Worm (Caenorhabditis elegans) whole organism, late embryonic: ENCODE data around the gene atf-2.

Experiments used
- F13H6.1 ChIP-seq: sonication (generic microtip); optimal IDR thresholded peaks from 2 replicates; lab custom pipeline; 2016; ENCODE audit warnings: missing genetic modification characterization, missing compliant biosample characterization
- K02D7.2 ChIP-seq: sonication (generic microtip); optimal IDR thresholded peaks from 2 replicates; lab custom pipeline; 2017; ENCODE audit warnings: mild to moderate bottlenecking, missing genetic modification characterization, missing compliant biosample characterization
- T23F11.4 ChIP-seq: fragments of 200-800 bp; sonication (Bioruptor generic); optimal IDR thresholded peaks from 2 replicates; lab custom pipeline; 2018; ENCODE audit warnings: mild to moderate bottlenecking, missing genetic modification characterization, missing compliant biosample characterization
- ama-1 ChIP-seq: fragments of 150-350 bp; optimal IDR thresholded peaks from 2 replicates; lab custom pipeline; 2014
- ceh-14 ChIP-seq: sonication (generic microtip); optimal IDR thresholded peaks from 2 replicates; lab custom pipeline; 2016; ENCODE audit warnings: missing genotype, missing genetic modification characterization, missing compliant biosample characterization
- ceh-19 ChIP-seq: fragments of 200-800 bp; sonication (Bioruptor generic); optimal IDR thresholded peaks from 2 replicates; lab custom pipeline; 2018; ENCODE audit warnings: mild to moderate bottlenecking, missing genetic modification characterization, missing compliant biosample characterization
- ceh-2 ChIP-seq: sonication (generic microtip); optimal IDR thresholded peaks from 2 replicates; lab custom pipeline; 2016; ENCODE audit warnings: missing genotype, missing genetic modification characterization, missing compliant biosample characterization
- ceh-30 ChIP-seq: fragments of 150-350 bp; optimal IDR thresholded peaks from 2 replicates; lab custom pipeline; 2014; ENCODE audit warnings: missing biosample characterization, missing genetic modification characterization
- ceh-31 ChIP-seq: sonication (generic microtip); optimal IDR thresholded peaks from 2 replicates; lab custom pipeline; 2016; ENCODE audit warnings: missing genetic modification characterization, missing compliant biosample characterization
- ceh-45 ChIP-seq: fragments of 200-800 bp; sonication (Bioruptor generic); IDR thresholded peaks from 2 replicates; pipeline ENCODE4 v1.3.6; 2022; ENCODE audit warnings: missing genetic modification reagents, missing genetic modification characterization, missing compliant biosample characterization
- ceh-48 ChIP-seq: sonication (generic microtip); optimal IDR thresholded peaks from 2 replicates; lab custom pipeline; 2016; ENCODE audit warnings: missing genetic modification characterization, inconsistent platforms, missing compliant biosample characterization
- ceh-6 ChIP-seq: fragments of 200-800 bp; sonication (Bioruptor generic); optimal IDR thresholded peaks from 2 replicates; lab custom pipeline; 2018; ENCODE audit warnings: mild to moderate bottlenecking, missing genetic modification characterization, missing compliant biosample characterization
- ceh-9 ChIP-seq: sonication (generic microtip); optimal IDR thresholded peaks from 2 replicates; lab custom pipeline; 2016; ENCODE audit warnings: mild to moderate bottlenecking, missing genetic modification characterization, inconsistent platforms, missing compliant biosample characterization
- che-1 ChIP-seq: sonication (generic microtip); optimal IDR thresholded peaks from 2 replicates; lab custom pipeline; 2016; ENCODE audit warnings: mild to moderate bottlenecking, missing genetic modification characterization, missing compliant biosample characterization
- dmd-4 ChIP-seq: sonication (generic microtip); optimal IDR thresholded peaks from 2 replicates; lab custom pipeline; 2016; ENCODE audit warnings: borderline replicate concordance, missing genetic modification characterization, missing compliant biosample characterization
- elt-4 ChIP-seq: sonication (generic microtip); optimal IDR thresholded peaks from 2 replicates; lab custom pipeline; 2016; ENCODE audit warnings: missing genetic modification characterization, missing compliant biosample characterization
- ets-4 ChIP-seq: sonication (generic microtip); optimal IDR thresholded peaks from 2 replicates; lab custom pipeline; 2016; ENCODE audit warnings: missing genetic modification characterization, missing compliant biosample characterization
- fax-1 ChIP-seq: sonication (generic microtip); optimal IDR thresholded peaks from 2 replicates; lab custom pipeline; 2016; ENCODE audit warnings: missing genotype, missing genetic modification characterization, missing compliant biosample characterization
- fkh-10 ChIP-seq: fragments of 150-350 bp; optimal IDR thresholded peaks from 2 replicates; lab custom pipeline; 2014; ENCODE audit warnings: missing biosample characterization, missing genetic modification reagents, missing genetic modification characterization
- hlh-15 ChIP-seq: sonication (generic microtip); optimal IDR thresholded peaks from 2 replicates; lab custom pipeline; 2016; ENCODE audit warnings: missing genetic modification characterization, missing compliant biosample characterization
- hlh-6 ChIP-seq: sonication (generic microtip); optimal IDR thresholded peaks from 2 replicates; lab custom pipeline; 2016; ENCODE audit warnings: missing genotype, missing genetic modification characterization, missing compliant biosample characterization
- lin-11 ChIP-seq: fragments of 200-800 bp; sonication (Bioruptor generic); optimal IDR thresholded peaks from 2 replicates; lab custom pipeline; 2018; ENCODE audit warnings: mild to moderate bottlenecking, missing genetic modification characterization, missing compliant biosample characterization
- madf-2 ChIP-seq: sonication (generic microtip); optimal IDR thresholded peaks from 2 replicates; lab custom pipeline; 2017; ENCODE audit warnings: missing genetic modification characterization, missing compliant biosample characterization
- nhr-11 ChIP-seq: fragments of 150-350 bp; optimal IDR thresholded peaks from 2 replicates; lab custom pipeline; 2014; ENCODE audit warnings: missing biosample characterization, missing genetic modification characterization
- npax-4 ChIP-seq: sonication (generic microtip); optimal IDR thresholded peaks from 2 replicates; lab custom pipeline; 2016; ENCODE audit warnings: missing genetic modification characterization, missing compliant biosample characterization
- pag-3 ChIP-seq: sonication (generic microtip); optimal IDR thresholded peaks from 2 replicates; lab custom pipeline; 2016; ENCODE audit warnings: missing compliant biosample characterization, missing genetic modification characterization, borderline replicate concordance
- pha-2 ChIP-seq: sonication (generic microtip); optimal IDR thresholded peaks from 2 replicates; lab custom pipeline; 2017; ENCODE audit warnings: mild to moderate bottlenecking, missing genetic modification characterization, missing compliant biosample characterization
- pros-1 ChIP-seq: fragments of 150-350 bp; optimal IDR thresholded peaks from 2 replicates; lab custom pipeline; 2014; ENCODE audit warnings: missing biosample characterization, missing genetic modification reagents, missing genetic modification characterization
- ref-2 ChIP-seq: sonication (generic microtip); optimal IDR thresholded peaks from 2 replicates; lab custom pipeline; 2016; ENCODE audit warnings: missing genetic modification characterization, missing compliant biosample characterization
- sdc-2 ChIP-seq: sonication (generic microtip); optimal IDR thresholded peaks from 2 replicates; lab custom pipeline; 2016; ENCODE audit warnings: missing genotype, missing genetic modification characterization, missing compliant biosample characterization
- sox-2 ChIP-seq: fragments of 200-800 bp; sonication (Bioruptor generic); IDR thresholded peaks from 2 replicates; pipeline ENCODE4 v1.3.6; 2022; ENCODE audit warnings: missing genetic modification reagents, missing genetic modification characterization, missing compliant biosample characterization
- syd-9 ChIP-seq: sonication (generic microtip); optimal IDR thresholded peaks from 2 replicates; lab custom pipeline; 2016; ENCODE audit warnings: mild to moderate bottlenecking, missing genetic modification characterization, moderate library complexity, missing compliant biosample characterization
- tbx-2 ChIP-seq: sonication (generic microtip); optimal IDR thresholded peaks from 2 replicates; lab custom pipeline; 2016; ENCODE audit warnings: missing genetic modification characterization, missing compliant biosample characterization
- tbx-7 ChIP-seq: sonication (generic microtip); optimal IDR thresholded peaks from 2 replicates; lab custom pipeline; 2016; ENCODE audit warnings: missing genotype, missing genetic modification characterization, missing compliant biosample characterization
- ttx-3 ChIP-seq: sonication (generic microtip); optimal IDR thresholded peaks from 2 replicates; lab custom pipeline; 2016; ENCODE audit warnings: missing genetic modification reagents, missing genetic modification characterization, missing compliant biosample characterization
- unc-3 ChIP-seq, 2 experiments: fragments of 200-800 bp in 1 of 2; sonication (Bioruptor generic) in 1 of 2; sonication (generic microtip) in 1 of 2; conservative IDR thresholded peaks in 1 of 2; optimal IDR thresholded peaks in 1 of 2; 2 replicates each; pipeline versions ENCODE4 v1.3.6 to Lab custom; 2016 to 2022; ENCODE audit warnings: missing compliant biosample characterization in 2 of 2, missing genetic modification characterization in 2 of 2, missing genetic modification reagents in 1 of 2
- unc-55 ChIP-seq: sonication (generic microtip); optimal IDR thresholded peaks from 2 replicates; lab custom pipeline; 2017; ENCODE audit warnings: missing biosample characterization, missing genetic modification reagents, missing genetic modification characterization
- unc-86 ChIP-seq: sonication (generic microtip); optimal IDR thresholded peaks from 2 replicates; lab custom pipeline; 2016; ENCODE audit warnings: missing genetic modification characterization, missing compliant biosample characterization

atf-2 gene

DNA sequence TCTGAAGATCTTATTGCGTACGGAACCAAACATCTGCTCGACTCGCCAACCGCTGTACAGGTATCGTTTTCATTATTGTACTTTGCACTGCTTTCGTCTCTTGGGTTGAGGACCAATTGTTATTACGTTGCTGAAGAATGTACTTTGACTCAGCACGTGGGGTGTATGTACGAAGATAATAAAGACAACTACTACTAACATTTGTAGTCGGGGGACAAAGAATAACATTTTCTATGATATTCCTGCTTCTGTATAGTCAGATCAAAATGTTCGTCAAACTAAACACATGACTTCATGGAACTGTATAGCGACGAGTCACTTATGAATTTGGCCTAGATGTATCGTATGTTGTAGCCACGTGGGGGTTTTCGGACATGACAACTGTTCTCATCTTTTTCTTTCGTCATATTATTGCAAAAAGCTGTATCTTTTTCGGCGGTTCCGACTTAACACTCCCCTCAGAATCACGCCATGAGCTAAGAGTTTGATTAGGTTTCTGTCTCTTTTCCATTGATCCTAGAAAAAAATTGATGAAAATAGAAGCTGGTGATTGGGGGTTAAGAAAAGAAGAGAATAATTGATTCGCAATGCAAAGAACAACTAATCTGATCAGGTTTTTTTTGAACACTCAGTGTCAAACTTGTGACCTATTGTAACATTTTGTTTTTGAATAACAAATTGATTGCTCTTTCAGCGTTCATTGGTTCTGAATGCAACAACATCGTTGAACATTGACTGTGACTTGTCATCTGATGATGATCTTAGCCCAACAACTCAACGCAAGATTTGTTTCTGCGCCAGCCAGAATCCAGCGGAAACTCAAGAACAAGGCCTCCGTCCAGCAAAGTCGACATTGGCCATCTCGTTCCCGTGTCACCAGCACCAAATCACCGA is 7.0 kb upstream of the atf-2 start:
- TF ChIP-seq ets-4 (tag; lab: Kevin White, UChicago) (no peak), syd-9 (tag; lab: Kevin White, UChicago) (no peak), ama-1 (lab: Kevin White, UChicago) (no peak), K02D7.2 (tag; lab: Kevin White, UChicago) (no peak), sox-2 (GFP tag; lab: Robert Waterston, UW) (no peak), lin-11 (tag; lab: Kevin White, UChicago) (no peak), ceh-19 (GFP tag; lab: Kevin White, UChicago) (no peak), hlh-15 (tag; lab: Kevin White, UChicago) (no peak)

DNA sequence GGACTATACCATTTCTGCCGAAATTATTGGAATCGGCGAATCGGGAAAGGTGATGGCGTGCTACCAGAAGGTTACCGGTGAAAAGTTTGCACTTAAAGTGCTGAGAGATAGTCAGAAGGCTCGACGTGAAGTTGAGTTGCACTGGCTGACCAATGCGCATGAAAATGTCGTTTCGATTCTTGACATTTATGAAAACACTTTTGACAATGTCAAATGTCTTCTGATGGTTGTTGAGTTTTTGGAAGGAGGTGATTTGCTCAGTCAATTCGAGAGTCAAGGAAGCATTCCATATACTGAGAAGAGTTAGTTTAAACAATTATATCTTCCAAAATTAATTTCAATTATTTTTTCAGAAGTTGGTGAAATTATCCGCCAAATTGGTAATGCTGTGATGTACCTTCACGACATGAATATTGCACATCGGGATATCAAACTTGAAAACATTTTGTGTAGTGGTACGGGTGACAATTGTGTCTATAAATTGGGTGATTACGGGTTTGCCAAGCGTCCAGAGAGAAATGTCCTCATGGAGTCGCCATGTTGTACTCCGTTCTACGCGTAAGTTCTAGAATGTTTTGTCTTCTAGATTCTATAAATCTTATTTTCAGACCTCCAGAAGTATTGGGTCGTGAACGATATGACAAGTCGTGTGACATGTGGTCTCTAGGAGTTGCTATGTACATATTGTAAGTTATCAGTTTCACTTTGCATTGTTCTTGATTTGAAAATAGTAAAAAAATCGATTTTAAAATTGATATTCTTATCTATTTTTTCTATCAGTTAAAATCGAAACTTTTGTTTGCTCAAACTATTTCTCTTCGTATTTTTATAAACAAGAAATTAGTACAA is 6.1 kb upstream of the atf-2 start:
- TF ChIP-seq madf-2 (tag; lab: Kevin White, UChicago) = no peak
- TF ChIP-seq unc-3 (GFP tag; conservative IDR thresholded peaks at IDR 0.05; lab: Robert Waterston, UW) = no peak
- no peak for TF ChIP-seq unc-3 (tag; optimal IDR thresholded peaks at IDR 0.05; lab: Kevin White, UChicago)
- no peak for TF ChIP-seq ceh-30 (tag; lab: Kevin White, UChicago)

DNA sequence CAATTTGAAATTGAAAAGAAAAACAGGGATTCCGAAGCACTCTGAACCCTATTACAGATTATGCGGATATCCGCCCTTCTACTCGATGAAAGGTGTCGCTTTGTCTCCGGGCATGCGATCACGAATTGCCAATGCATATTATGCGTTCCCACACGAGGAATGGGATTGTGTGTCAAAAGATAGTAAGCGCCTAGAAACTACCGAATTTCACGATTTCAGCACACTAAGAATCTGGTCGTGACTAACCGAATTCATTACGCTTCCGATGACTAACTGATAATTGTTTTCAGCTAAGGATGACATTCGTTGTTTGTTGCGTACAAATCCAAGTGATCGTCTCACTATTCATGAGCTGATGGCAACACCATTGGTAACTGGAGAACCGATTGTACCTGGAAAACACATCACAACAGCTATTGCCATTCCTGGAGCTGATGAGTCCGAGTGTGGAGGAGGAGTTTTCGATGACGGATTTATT is 5.4 kb upstream of the atf-2 start:
- TF ChIP-seq pag-3 = no peak
- no peak for TF ChIP-seq ceh-19 (GFP tag; lab: Kevin White, UChicago)
- TF ChIP-seq ceh-2 (tag; lab: Kevin White, UChicago) = no peak
- TF ChIP-seq ceh-31 (tag; lab: Kevin White, UChicago) = no peak
- no peak for TF ChIP-seq npax-4
- TF ChIP-seq che-1 (tag; lab: Kevin White, UChicago) = no peak
- TF ChIP-seq F13H6.1 (tag; lab: Kevin White, UChicago) = no peak
- TF ChIP-seq unc-86 (tag; lab: Kevin White, UChicago) = no peak
- TF ChIP-seq hlh-15 (tag; lab: Kevin White, UChicago) = no peak
- no peak for TF ChIP-seq sox-2 (GFP tag; lab: Robert Waterston, UW)
- TF ChIP-seq, all 69 proteins: peak for 0

DNA sequence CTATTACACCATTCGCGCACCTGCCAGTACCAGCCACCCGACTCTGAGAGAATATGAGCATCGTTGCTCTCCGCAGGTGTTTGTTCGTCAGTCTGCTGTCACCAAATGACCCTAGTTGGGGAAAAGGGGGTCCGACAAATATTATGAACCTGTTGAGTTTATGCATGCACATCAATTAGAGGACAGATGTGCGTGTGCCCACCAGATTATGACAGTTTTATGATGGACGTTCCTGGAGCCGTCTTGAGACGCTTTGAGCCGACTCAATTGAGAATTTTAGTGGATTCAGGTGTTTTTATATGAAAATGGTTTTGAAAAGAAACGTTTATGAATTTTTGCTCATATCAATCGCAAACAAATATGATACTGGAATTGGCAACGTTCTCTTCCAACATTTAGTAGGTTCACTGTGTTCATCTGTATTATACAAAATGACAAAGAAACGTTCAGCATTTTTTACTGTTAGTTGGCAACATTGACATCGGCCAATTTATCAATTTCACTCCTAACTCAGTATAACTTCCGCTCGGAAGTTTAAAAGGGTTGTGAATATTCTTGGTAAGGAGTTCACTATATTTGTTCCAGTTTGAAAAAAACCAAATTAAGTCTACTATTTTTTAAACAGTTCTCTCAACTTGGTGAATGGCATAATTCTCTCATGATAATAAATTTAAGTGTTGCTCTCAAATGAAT is 4.4 kb upstream of the atf-2 start:
- no peak for TF ChIP-seq elt-4
- peak; percentile 20 for TF ChIP-seq madf-2 (tag; lab: Kevin White, UChicago)
- peak; percentile 19 for TF ChIP-seq tbx-2 (tag; lab: Kevin White, UChicago)
- TF ChIP-seq fax-1 (tag; lab: Kevin White, UChicago) = no peak
- TF ChIP-seq nhr-11 = no peak
- TF ChIP-seq ref-2 (tag; lab: Kevin White, UChicago) = peak; percentile 38
- TF ChIP-seq ceh-45 (GFP tag; lab: Robert Waterston, UW) = no peak
- no peak for TF ChIP-seq che-1 (tag; lab: Kevin White, UChicago)
- TF ChIP-seq ceh-14 (tag; lab: Kevin White, UChicago) = no peak
- peak; percentile 77 for TF ChIP-seq unc-55
- no peak for TF ChIP-seq F13H6.1 (tag; lab: Kevin White, UChicago)
- TF ChIP-seq, all 69 proteins: peak for 4

DNA sequence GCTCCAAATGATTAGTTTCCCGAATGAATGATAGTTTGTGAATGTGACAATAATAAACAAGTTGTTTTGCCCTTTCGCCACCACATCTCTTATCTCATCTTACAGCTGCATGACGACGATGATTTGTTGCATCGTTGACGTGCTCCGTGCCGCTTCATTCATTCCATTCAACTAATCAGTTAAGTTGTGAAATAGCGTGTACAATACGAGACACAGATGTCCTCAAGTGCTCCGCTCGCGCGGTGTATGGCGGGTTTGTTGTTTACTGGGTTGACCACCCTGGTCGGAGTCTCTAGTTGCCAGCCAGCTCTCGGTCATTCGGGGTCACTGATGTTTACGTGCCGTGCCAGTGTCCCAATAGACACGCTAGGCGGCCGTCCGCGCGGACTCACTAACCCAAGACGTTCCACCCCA is 3.8 kb upstream of the atf-2 start:
- TF ChIP-seq ceh-6 (GFP tag; lab: Kevin White, UChicago) (peak; percentile 27), ceh-48 (tag; lab: Kevin White, UChicago) (no peak), ttx-3 (tag; lab: Kevin White, UChicago) (no peak), pag-3 (no peak), ceh-2 (tag; lab: Kevin White, UChicago) (peak; percentile 56), pros-1 (tag; lab: Kevin White, UChicago) (no peak), dmd-4 (tag; lab: Kevin White, UChicago) (no peak), sdc-2 (tag; lab: Kevin White, UChicago) (no peak), ceh-19 (GFP tag; lab: Kevin White, UChicago) (no peak), T23F11.4 (GFP tag; lab: Kevin White, UChicago) (peak; percentile 34), pha-2 (tag; lab: Kevin White, UChicago) (peak; percentile 43), hlh-6 (no peak), unc-55 (peak; percentile 50), tbx-7 (tag; lab: Kevin White, UChicago) (no peak), ama-1 (lab: Kevin White, UChicago) (no peak), fkh-10 (GFP tag; lab: Kevin White, UChicago) (no peak), sox-2 (GFP tag; lab: Robert Waterston, UW) (no peak), ceh-9 (tag; lab: Kevin White, UChicago) (no peak)
